Worm (Caenorhabditis elegans) whole organism, L1 larva: ENCODE data around the gene cyp-13A12.

Experiments used
- C16A3.4 ChIP-seq: fragments of 150-350 bp; optimal IDR thresholded peaks from 2 replicates; lab custom pipeline; 2014; ENCODE audit warnings: missing biosample characterization, missing genetic modification characterization
- Y116A8C.19 ChIP-seq: sonication (generic microtip); optimal IDR thresholded peaks from 2 replicates; lab custom pipeline; 2016; ENCODE audit warnings: missing compliant biosample characterization, missing genetic modification characterization, borderline replicate concordance
- ama-1 ChIP-seq: fragments of 150-350 bp; optimal IDR thresholded peaks from 2 replicates; lab custom pipeline; 2014
- blmp-1 ChIP-seq: fragments of 150-350 bp; optimal IDR thresholded peaks from 2 replicates; lab custom pipeline; 2014; ENCODE audit warnings: missing biosample characterization, missing genetic modification characterization
- ceh-63 ChIP-seq: fragments of 200-800 bp; sonication (Bioruptor generic); optimal IDR thresholded peaks from 2 replicates; lab custom pipeline; 2018; ENCODE audit warnings: mild to moderate bottlenecking, missing genetic modification characterization, missing compliant biosample characterization
- ceh-82 ChIP-seq, 3 experiments: fragments of 150-350 bp in 1 of 3; sonication (generic microtip) in 2 of 3; optimal IDR thresholded peaks; 2 replicates each; lab custom pipeline; 2014 to 2017; ENCODE audit warnings: missing biosample characterization in 3 of 3, missing genetic modification characterization in 3 of 3
- ceh-88 ChIP-seq: fragments of 200-800 bp; sonication (Bioruptor generic); IDR thresholded peaks from 2 replicates; pipeline ENCODE4 v1.3.6; 2022; ENCODE audit warnings: missing genetic modification characterization, missing compliant biosample characterization
- dpl-1 ChIP-seq, 3 experiments: fragments of 150-350 bp in 2 of 3; sonication (generic microtip) in 1 of 3; optimal IDR thresholded peaks; 2 replicates each; lab custom pipeline; 2014 to 2017; ENCODE audit warnings: missing biosample characterization in 3 of 3, missing genetic modification characterization in 3 of 3, missing genetic modification reagents in 3 of 3
- dsc-1 ChIP-seq: sonication (generic microtip); optimal IDR thresholded peaks from 2 replicates; lab custom pipeline; 2016; ENCODE audit warnings: mild to moderate bottlenecking, missing genetic modification characterization, missing compliant biosample characterization
- efl-1 ChIP-seq, 4 experiments: fragments of 150-350 bp; optimal IDR thresholded peaks in 3 of 4; peaks in 1 of 4; 1 replicate in 1 of 4; 2 replicates in 3 of 4; lab custom pipeline; 2014; ENCODE audit warnings: missing biosample characterization in 2 of 4, missing genetic modification characterization in 2 of 4, missing genetic modification reagents in 2 of 4
- egl-13 ChIP-seq: sonication (generic microtip); optimal IDR thresholded peaks from 2 replicates; lab custom pipeline; 2016; ENCODE audit warnings: missing genotype, missing genetic modification reagents, missing genetic modification characterization, missing compliant biosample characterization
- elt-3 ChIP-seq, 6 experiments: fragments of 150-350 bp in 1 of 6; sonication (generic microtip); optimal IDR thresholded peaks; 2 replicates each; lab custom pipeline; 2017 to 2018; ENCODE audit warnings: missing biosample characterization in 6 of 6, missing genetic modification characterization in 6 of 6, inconsistent platforms in 1 of 6
- fkh-10 ChIP-seq: sonication (generic microtip); optimal IDR thresholded peaks from 2 replicates; lab custom pipeline; 2017; ENCODE audit warnings: missing biosample characterization, missing genetic modification reagents, missing genetic modification characterization
- fkh-4 ChIP-seq: sonication (generic microtip); optimal IDR thresholded peaks from 2 replicates; lab custom pipeline; 2016; ENCODE audit warnings: missing compliant biosample characterization, missing genetic modification characterization, borderline replicate concordance
- fos-1 ChIP-seq: fragments of 150-350 bp; optimal IDR thresholded peaks from 2 replicates; lab custom pipeline; 2014; ENCODE audit warnings: missing biosample characterization, missing genetic modification characterization
- hlh-4 ChIP-seq: sonication (generic microtip); optimal IDR thresholded peaks from 2 replicates; lab custom pipeline; 2016; ENCODE audit warnings: mild to moderate bottlenecking, missing genetic modification characterization, missing compliant biosample characterization
- hpl-2 ChIP-seq: fragments of 150-350 bp; optimal IDR thresholded peaks from 2 replicates; lab custom pipeline; 2014; ENCODE audit warnings: missing biosample characterization, missing genetic modification reagents, missing genetic modification characterization
- irx-1 ChIP-seq: sonication (generic microtip); optimal IDR thresholded peaks from 2 replicates; lab custom pipeline; 2016; ENCODE audit warnings: missing genetic modification characterization, missing compliant biosample characterization
- isw-1 ChIP-seq: fragments of 200-800 bp; sonication (Bioruptor generic); IDR thresholded peaks from 2 replicates; pipeline ENCODE4 v1.3.6; 2022; ENCODE audit warnings: missing genetic modification characterization, missing compliant biosample characterization
- lin-14 ChIP-seq: fragments of 200-800 bp; sonication (Bioruptor generic); optimal IDR thresholded peaks from 2 replicates; lab custom pipeline; 2018; ENCODE audit warnings: mild to moderate bottlenecking, missing genetic modification characterization, moderate library complexity, missing compliant biosample characterization
- lin-15B ChIP-seq: fragments of 150-350 bp; sonication (generic microtip); optimal IDR thresholded peaks from 3 replicates; lab custom pipeline; 2014; ENCODE audit warnings: missing biosample characterization, missing genetic modification characterization
- lin-39 ChIP-seq: fragments of 150-350 bp; optimal IDR thresholded peaks from 2 replicates; lab custom pipeline; 2014; ENCODE audit warnings: missing biosample characterization, missing genetic modification reagents, missing genetic modification characterization
- mdl-1 ChIP-seq, 2 experiments: fragments of 150-350 bp; optimal IDR thresholded peaks; 2 replicates each; lab custom pipeline; 2014 to 2017; ENCODE audit warnings: missing biosample characterization in 2 of 2, missing genetic modification characterization in 2 of 2, inconsistent platforms in 1 of 2
- mef-2 ChIP-seq: fragments of 150-350 bp; optimal IDR thresholded peaks from 2 replicates; lab custom pipeline; 2014; ENCODE audit warnings: missing biosample characterization, missing genetic modification characterization
- nhr-19 ChIP-seq: fragments of 200-800 bp; sonication (Bioruptor generic); conservative IDR thresholded peaks from 2 replicates; pipeline ENCODE4 v1.3.6; 2022; ENCODE audit warnings: missing genetic modification characterization, missing compliant biosample characterization
- nhr-20 ChIP-seq: sonication (generic microtip); optimal IDR thresholded peaks from 2 replicates; lab custom pipeline; 2016; ENCODE audit warnings: mild to moderate bottlenecking, missing genetic modification characterization, missing compliant biosample characterization
- nhr-71 ChIP-seq: sonication (generic microtip); optimal IDR thresholded peaks from 2 replicates; lab custom pipeline; 2016; ENCODE audit warnings: mild to moderate bottlenecking, missing genetic modification characterization, moderate library complexity, missing compliant biosample characterization
- nhr-76 ChIP-seq: sonication (generic microtip); optimal IDR thresholded peaks from 2 replicates; lab custom pipeline; 2017; ENCODE audit warnings: missing biosample characterization, missing genetic modification characterization
- nhr-77 ChIP-seq: fragments of 150-350 bp; optimal IDR thresholded peaks from 2 replicates; lab custom pipeline; 2014; ENCODE audit warnings: missing biosample characterization, missing genetic modification characterization
- nhr-84 ChIP-seq: sonication (generic microtip); optimal IDR thresholded peaks from 2 replicates; lab custom pipeline; 2017; ENCODE audit warnings: missing biosample characterization, missing genetic modification characterization
- nhr-85 ChIP-seq: sonication (generic microtip); peaks from one replicate; lab custom pipeline; 2016; ENCODE audit warnings: missing genetic modification characterization, inconsistent platforms, missing compliant biosample characterization
- nhr-90 ChIP-seq: sonication (generic microtip); optimal IDR thresholded peaks from 2 replicates; lab custom pipeline; 2016; ENCODE audit warnings: mild to moderate bottlenecking, missing genetic modification characterization, missing compliant biosample characterization; ENCODE audit not compliant: poor library complexity
- pag-3 ChIP-seq: sonication (generic microtip); optimal IDR thresholded peaks from 2 replicates; lab custom pipeline; 2017; ENCODE audit warnings: missing genetic modification characterization, mild to moderate bottlenecking, missing compliant biosample characterization, antibody characterized with exemption, borderline replicate concordance; ENCODE audit not compliant: insufficient read depth
- pax-3 ChIP-seq: fragments of 200-800 bp; sonication (Bioruptor generic); optimal IDR thresholded peaks from 2 replicates; lab custom pipeline; 2018; ENCODE audit warnings: mild to moderate bottlenecking, missing genetic modification characterization, moderate library complexity, missing compliant biosample characterization
- pqm-1 ChIP-seq: sonication (generic microtip); optimal IDR thresholded peaks from 3 replicates; lab custom pipeline; 2017; ENCODE audit warnings: missing biosample characterization, missing genetic modification characterization
- skn-1 ChIP-seq: fragments of 150-350 bp; optimal IDR thresholded peaks from 2 replicates; lab custom pipeline; 2014; ENCODE audit warnings: missing biosample characterization, missing genetic modification characterization
- sptf-1 ChIP-seq: fragments of 150-350 bp; optimal IDR thresholded peaks from 2 replicates; lab custom pipeline; 2014; ENCODE audit warnings: missing biosample characterization, missing genetic modification characterization
- sup-37 ChIP-seq: fragments of 200-800 bp; sonication (Bioruptor generic); optimal IDR thresholded peaks from 2 replicates; lab custom pipeline; 2018; ENCODE audit warnings: mild to moderate bottlenecking, missing genetic modification characterization, missing compliant biosample characterization
- swsn-7 ChIP-seq: sonication (generic microtip); optimal IDR thresholded peaks from 2 replicates; lab custom pipeline; 2016; ENCODE audit warnings: missing genetic modification characterization, missing compliant biosample characterization
- tbx-2 ChIP-seq: sonication (generic microtip); optimal IDR thresholded peaks from 2 replicates; lab custom pipeline; 2016; ENCODE audit warnings: missing genetic modification characterization, missing compliant biosample characterization
- tlp-1 ChIP-seq: fragments of 150-350 bp; optimal IDR thresholded peaks from 2 replicates; lab custom pipeline; 2014; ENCODE audit warnings: missing biosample characterization, missing genetic modification characterization
- unc-30 ChIP-seq: sonication (generic microtip); optimal IDR thresholded peaks from 2 replicates; lab custom pipeline; 2017; ENCODE audit warnings: missing biosample characterization, missing genetic modification characterization
- unc-62 ChIP-seq: fragments of 150-350 bp; optimal IDR thresholded peaks from 2 replicates; lab custom pipeline; 2014; ENCODE audit warnings: missing biosample characterization, missing genetic modification reagents, missing genetic modification characterization
- xbp-1 ChIP-seq: sonication (generic microtip); optimal IDR thresholded peaks from 2 replicates; lab custom pipeline; 2016; ENCODE audit warnings: missing genetic modification characterization, missing compliant biosample characterization
- zip-4 ChIP-seq: fragments of 200-800 bp; sonication (Bioruptor generic); optimal IDR thresholded peaks from 2 replicates; lab custom pipeline; 2018; ENCODE audit warnings: mild to moderate bottlenecking, missing genetic modification characterization, moderate library complexity, missing compliant biosample characterization
- ztf-11 ChIP-seq, 2 experiments: sonication (generic microtip); optimal IDR thresholded peaks; 2 replicates each; lab custom pipeline; 2016 to 2017; ENCODE audit warnings: missing genetic modification characterization in 2 of 2, missing biosample characterization in 1 of 2, missing compliant biosample characterization in 1 of 2
- ztf-4 ChIP-seq: fragments of 150-350 bp; optimal IDR thresholded peaks from 2 replicates; lab custom pipeline; 2014; ENCODE audit warnings: missing biosample characterization, missing genetic modification characterization

cyp-13A12 gene

ce11 chrIII:13070548-13071050 lies 46.3 kb downstream of the cyp-13A12 start, which contains the start of gene Y39E4B.6 (continued):
- peak; percentile 80 for TF ChIP-seq mef-2
- peak; percentile 98 for TF ChIP-seq fkh-10
- peak in 1 of 2 experiments; percentile 89 for TF ChIP-seq ztf-11 (tag; optimal IDR thresholded peaks at IDR 0.05; lab: Kevin White, UChicago)
- peak; percentile 98 for TF ChIP-seq nhr-77
- peak; percentile 94 for TF ChIP-seq nhr-19 (GFP tag; lab: Robert Waterston, UW)
- TF ChIP-seq swsn-7 (tag; lab: Kevin White, UChicago) = peak; percentile 99
- TF ChIP-seq tbx-2 (tag; lab: Kevin White, UChicago) = peak; percentile 98
- no peak for TF ChIP-seq hlh-4 (tag; lab: Kevin White, UChicago)
- TF ChIP-seq lin-15B (tag; lab: Kevin White, UChicago) = peak; percentile 80
- TF ChIP-seq nhr-90 (tag; lab: Kevin White, UChicago) = peak; percentile 96
- no peak for TF ChIP-seq sptf-1 (tag; lab: Kevin White, UChicago)
- TF ChIP-seq ztf-4 (tag; lab: Kevin White, UChicago) = peak; percentile 84
- peak; percentile 97 for TF ChIP-seq C16A3.4 (tag; lab: Kevin White, UChicago)
- peak; percentile 80 for TF ChIP-seq skn-1 (tag; lab: Kevin White, UChicago)
- peak; percentile 73 for TF ChIP-seq nhr-76 (tag; lab: Kevin White, UChicago)
- TF ChIP-seq ceh-88 (GFP tag; lab: Robert Waterston, UW) = peak; percentile 98
- peak in 5 of 6 experiments; percentile 15 to 90 (median 60) for TF ChIP-seq elt-3 (tag; optimal IDR thresholded peaks at IDR 0.05; lab: Kevin White, UChicago)
- TF ChIP-seq isw-1 = peak; percentile 96
- TF ChIP-seq lin-39 (tag; lab: Kevin White, UChicago) = peak; percentile 82
- no peak for TF ChIP-seq unc-62 (GFP tag; lab: Kevin White, UChicago)
- peak; percentile 99 for TF ChIP-seq nhr-85 (tag; lab: Kevin White, UChicago)
- peak; percentile 95 for TF ChIP-seq fos-1 (tag; lab: Kevin White, UChicago)
- TF ChIP-seq ceh-82 (tag; optimal IDR thresholded peaks at IDR 0.05; lab: Kevin White, UChicago) = peak; percentile 96 to 99 (median 98)
- peak; percentile 90 for TF ChIP-seq hpl-2 (GFP tag; lab: Kevin White, UChicago)
- no peak for TF ChIP-seq nhr-84 (tag; lab: Kevin White, UChicago)
- peak; percentile 100 for TF ChIP-seq lin-14 (GFP tag; lab: Kevin White, UChicago)
- TF ChIP-seq mdl-1 (tag; optimal IDR thresholded peaks at IDR 0.05; lab: Kevin White, UChicago) = peak in 1 of 2 experiments; percentile 88
- peak; percentile 77 to 81 (median 79) for TF ChIP-seq dpl-1 (GFP tag; optimal IDR thresholded peaks at IDR 0.05; lab: Kevin White, UChicago)
- TF ChIP-seq fkh-4 (tag; lab: Kevin White, UChicago) = peak; percentile 68
- peak; percentile 100 for TF ChIP-seq nhr-20 (tag; lab: Kevin White, UChicago)
- no peak for TF ChIP-seq unc-30 (tag; lab: Kevin White, UChicago)
- peak; percentile 63 for TF ChIP-seq ceh-63

ce11 chrIII:13071432-13072259 lies 47.3 kb downstream of the cyp-13A12 start:
- TF ChIP-seq nhr-71 (peak; percentile 50), pag-3 (tag; lab: Kevin White, UChicago) (no peak), fkh-4 (tag; lab: Kevin White, UChicago) (no peak), dsc-1 (no peak), fos-1 (tag; lab: Kevin White, UChicago) (peak; percentile 13), blmp-1 (peak; percentile 38), tlp-1 (tag; lab: Kevin White, UChicago) (no peak), nhr-85 (tag; lab: Kevin White, UChicago) (peak; percentile 75), sup-37 (GFP tag; lab: Kevin White, UChicago) (no peak), ama-1 (lab: Kevin White, UChicago) (peak; percentile 65), pqm-1 (no peak), egl-13 (tag; lab: Kevin White, UChicago) (no peak), xbp-1 (tag; lab: Kevin White, UChicago) (peak; percentile 6), hlh-4 (tag; lab: Kevin White, UChicago) (no peak), swsn-7 (tag; lab: Kevin White, UChicago) (peak; percentile 10), pax-3 (no peak), lin-14 (GFP tag; lab: Kevin White, UChicago) (peak; percentile 45), efl-1 (optimal IDR thresholded peaks at IDR 0.05; lab: Kevin White, UChicago) (no peak), efl-1 (GFP tag; optimal IDR thresholded peaks at IDR 0.05 in 1 of 2; lab: Kevin White, UChicago) (peak in 1 of 2 experiments; percentile 94), C16A3.4 (tag; lab: Kevin White, UChicago) (peak; percentile 21), irx-1 (no peak), lin-39 (tag; lab: Kevin White, UChicago) (no peak), Y116A8C.19 (no peak), skn-1 (tag; lab: Kevin White, UChicago) (no peak), zip-4 (GFP tag; lab: Kevin White, UChicago) (no peak)
